Worm (Caenorhabditis elegans): Measurements from ENCODE around the gene srh-219.

ce11 chrV:15519845-15520244 is 24.6 kb downstream of the srh-219 start:
- TF ChIP-seq unc-130 (GFP tag; optimal IDR thresholded peaks at IDR 0.05): no peak
- no peak for TF ChIP-seq akir-1 (GFP tag; optimal IDR thresholded peaks at IDR 0.05)
- no peak for TF ChIP-seq K11D2.4 (GFP tag; IDR thresholded peaks at IDR 0.05)
- no peak for TF ChIP-seq madf-10 (tag; optimal IDR thresholded peaks at IDR 0.05)
- no peak for TF ChIP-seq ztf-26 (tag; optimal IDR thresholded peaks at IDR 0.05)
- TF ChIP-seq sea-2 (GFP tag; IDR thresholded peaks at IDR 0.05): no peak
- no peak for TF ChIP-seq efl-1 (GFP tag; optimal IDR thresholded peaks at IDR 0.05)
- TF ChIP-seq him-1 (tag; optimal IDR thresholded peaks at IDR 0.05): no peak
- TF ChIP-seq F52B5.7 (tag; optimal IDR thresholded peaks at IDR 0.05): no peak
- TF ChIP-seq lin-35 (GFP tag; optimal IDR thresholded peaks at IDR 0.05): no peak
- TF ChIP-seq ztf-25 (GFP tag; IDR thresholded peaks at IDR 0.05): no peak
- no peak for TF ChIP-seq ama-1 (optimal IDR thresholded peaks at IDR 0.05)
- no peak for TF ChIP-seq ama-1 (GFP tag; optimal IDR thresholded peaks at IDR 0.05)

Measured in whole organism, young adult.